Fruit fly (Drosophila melanogaster): Measurements from ENCODE around the gene Drsl1.

- TF ChIP-seq insv (optimal IDR thresholded peaks at IDR 0.05) (no peak), psq (optimal IDR thresholded peaks at IDR 0.05) (no peak), ttk (optimal IDR thresholded peaks at IDR 0.05) (no peak), h (optimal IDR thresholded peaks at IDR 0.05) (no peak), Myc (optimal IDR thresholded peaks at IDR 0.05) (no peak), Sin3A (optimal IDR thresholded peaks at IDR 0.05) (no peak)
Measured at dm6 chr3L:3303087-3303526, 32.5 kb downstream of the Drsl1 start, which contains the start of gene CG14968.
